Worm (Caenorhabditis elegans) whole organism, late embryonic: ENCODE measurements around the gene T26H5.9.

Experiments
- ceh-9 ChIP-seq: sonication (generic microtip); optimal IDR thresholded peaks from 2 replicates; lab custom pipeline; 2016; ENCODE audit warnings: mild to moderate bottlenecking, missing genetic modification characterization, inconsistent platforms, missing compliant biosample characterization
- eyg-1 ChIP-seq: sonication (generic microtip); optimal IDR thresholded peaks from 2 replicates; lab custom pipeline; 2016; ENCODE audit warnings: missing genotype, missing genetic modification characterization, missing compliant biosample characterization
- nfya-1 ChIP-seq: sonication (generic microtip); optimal IDR thresholded peaks from 2 replicates; lab custom pipeline; 2017; ENCODE audit warnings: missing genetic modification characterization, mild to moderate bottlenecking, missing compliant biosample characterization, antibody characterized with exemption, moderate library complexity
- pha-4 ChIP-seq: fragments of 150-350 bp; optimal IDR thresholded peaks from 2 replicates; lab custom pipeline; 2018; ENCODE audit warnings: missing biosample characterization, missing genetic modification reagents, missing genetic modification characterization
- unc-55 ChIP-seq: sonication (generic microtip); optimal IDR thresholded peaks from 2 replicates; lab custom pipeline; 2017; ENCODE audit warnings: missing biosample characterization, missing genetic modification reagents, missing genetic modification characterization

- no peak for TF ChIP-seq ceh-9 (tag; lab: Kevin White, UChicago)
- TF ChIP-seq nfya-1 (tag; lab: Kevin White, UChicago): no peak
- TF ChIP-seq unc-55 (GFP tag; lab: Kevin White, UChicago): no peak
- TF ChIP-seq eyg-1 (tag; lab: Kevin White, UChicago): no peak
- TF ChIP-seq pha-4 (tag; lab: Kevin White, UChicago): no peak
Observed at ce11 chrV:15398728-15399127, 46.0 kb upstream of the T26H5.9 start, which contains the start of gene fbxa-199.
